Worm (Caenorhabditis elegans): ENCODE data around the gene F35H10.10.

ce11 chrIV:8276609-8277008, 36.1 kb downstream of the F35H10.10 start, which contains the start of gene K07H8.12:
- no peak for TF ChIP-seq hlh-30 (tag; optimal IDR thresholded peaks at IDR 0.05; ENCODE audit: insufficient read depth)
- TF ChIP-seq hlh-15 (tag; optimal IDR thresholded peaks at IDR 0.05), result no peak
- no peak for TF ChIP-seq lin-11 (tag; optimal IDR thresholded peaks at IDR 0.05)

Measured in whole organism, late embryonic.